Worm (Caenorhabditis elegans) whole organism, L3 larva: Measurements from ENCODE around the gene afmd-2.

Experiments
- jun-1 ChIP-seq: fragments of 150-350 bp; optimal IDR thresholded peaks from 2 replicates; lab custom pipeline; 2014; ENCODE audit warnings: missing biosample characterization, missing genetic modification reagents, missing genetic modification characterization
- nfya-1 ChIP-seq: sonication (generic microtip); optimal IDR thresholded peaks from 2 replicates; lab custom pipeline; 2017; ENCODE audit warnings: missing genetic modification characterization, mild to moderate bottlenecking, missing compliant biosample characterization, antibody characterized with exemption, moderate library complexity; ENCODE audit not compliant: insufficient read depth
- nhr-28 ChIP-seq: fragments of 150-350 bp; optimal IDR thresholded peaks from 2 replicates; lab custom pipeline; 2014; ENCODE audit warnings: missing biosample characterization, missing genetic modification characterization
- unc-39 ChIP-seq: sonication (generic microtip); optimal IDR thresholded peaks from 4 replicates; lab custom pipeline; 2017; ENCODE audit warnings: missing biosample characterization, missing genetic modification characterization

DNA sequence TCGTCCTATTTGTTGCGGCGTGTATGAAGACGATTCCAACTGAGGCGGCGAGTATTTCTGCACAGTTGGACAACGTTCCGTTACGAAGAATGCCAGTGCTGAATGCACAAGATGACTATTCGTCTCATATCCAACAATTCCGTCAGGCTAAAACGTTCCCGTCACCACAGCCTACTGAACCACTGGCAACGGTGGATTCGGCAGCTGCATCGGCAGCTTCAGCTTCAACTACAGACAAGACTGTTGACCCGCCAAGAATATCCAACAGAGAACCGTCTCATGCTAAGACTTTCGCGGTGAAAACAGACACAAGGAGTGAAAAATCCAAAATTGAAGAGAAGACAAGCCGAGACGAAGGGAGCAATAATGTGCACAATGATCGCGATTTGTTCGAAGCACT, 25.4 kb upstream of the afmd-2 start:
- TF ChIP-seq unc-39 (tag; lab: Kevin White, UChicago) (no peak), nhr-28 (tag; lab: Kevin White, UChicago) (no peak), jun-1 (tag; lab: Kevin White, UChicago) (no peak), nfya-1 (tag; lab: Kevin White, UChicago) (no peak)
